Worm (Caenorhabditis elegans): ENCODE measurements around the gene F13D12.10.

Gene F13D12.10

ce11 chrII:11749490-11750172, 36.0 kb downstream of the F13D12.10 start (continued):
- peak; percentile 53 for TF ChIP-seq snpc-4 (tag; optimal IDR thresholded peaks at IDR 0.05)
- TF ChIP-seq rnt-1 (tag; optimal IDR thresholded peaks at IDR 0.05): peak; percentile 45
- TF ChIP-seq mep-1 (tag; optimal IDR thresholded peaks at IDR 0.05): peak; percentile 31
- no peak for TF ChIP-seq hlh-17 (GFP tag; optimal IDR thresholded peaks at IDR 0.05; ENCODE audit: borderline replicate concordance)
- TF ChIP-seq nhr-85 (tag): peak; percentile 82
- peak; percentile 73 to 80 for TF ChIP-seq lsy-2 (tag; optimal IDR thresholded peaks at IDR 0.05)
- TF ChIP-seq jun-1 (tag; optimal IDR thresholded peaks at IDR 0.05): peak; percentile 69
- TF ChIP-seq nhr-77 (tag; optimal IDR thresholded peaks at IDR 0.05): peak; percentile 89
- no peak for TF ChIP-seq ces-1 (GFP tag; optimal IDR thresholded peaks at IDR 0.05)
- no peak for TF ChIP-seq nhr-28 (tag; optimal IDR thresholded peaks at IDR 0.05)
- TF ChIP-seq pqm-1 (tag; optimal IDR thresholded peaks at IDR 0.05): no peak
- no peak for TF ChIP-seq unc-98 (GFP tag; IDR thresholded peaks at IDR 0.05)
- peak; percentile 47; the same call in 1 of the 2 replicates for TF ChIP-seq mab-9 (GFP tag; IDR thresholded peaks at IDR 0.05)
- peak; percentile 38 for TF ChIP-seq lin-15B (tag; optimal IDR thresholded peaks at IDR 0.05)
- peak; percentile 91 for TF ChIP-seq fkh-8 (tag; optimal IDR thresholded peaks at IDR 0.05)
- peak; percentile 86 for TF ChIP-seq tbx-2 (tag; optimal IDR thresholded peaks at IDR 0.05)
- TF ChIP-seq efl-1 (optimal IDR thresholded peaks at IDR 0.05): peak; percentile 64 to 80
- TF ChIP-seq efl-1 (GFP tag; optimal IDR thresholded peaks at IDR 0.05 in 1 of 2): peak; percentile 8 to 94
- TF ChIP-seq dsc-1 (tag; optimal IDR thresholded peaks at IDR 0.05): peak; percentile 70
- peak; percentile 19 for TF ChIP-seq fkh-4 (tag; optimal IDR thresholded peaks at IDR 0.05; ENCODE audit: borderline replicate concordance)
- peak; percentile 63; the same call in 1 of the 2 replicates for TF ChIP-seq ceh-88 (GFP tag; IDR thresholded peaks at IDR 0.05)
- TF ChIP-seq sup-37 (GFP tag; optimal IDR thresholded peaks at IDR 0.05): no peak
- no peak for TF ChIP-seq nhr-12 (tag; optimal IDR thresholded peaks at IDR 0.05)
- peak; percentile 38 for TF ChIP-seq blmp-1 (tag; optimal IDR thresholded peaks at IDR 0.05)
- peak; percentile 59 for TF ChIP-seq lin-13 (GFP tag; optimal IDR thresholded peaks at IDR 0.05)
- TF ChIP-seq sox-4 (tag; optimal IDR thresholded peaks at IDR 0.05): peak; percentile 30
- peak; percentile 49 to 64 for TF ChIP-seq egl-27 (tag; optimal IDR thresholded peaks at IDR 0.05)
- no peak for TF ChIP-seq unc-62 (GFP tag; optimal IDR thresholded peaks at IDR 0.05)
- no peak for TF ChIP-seq C04F5.9 (tag; optimal IDR thresholded peaks at IDR 0.05)
- TF ChIP-seq elt-3 (tag; optimal IDR thresholded peaks at IDR 0.05): peak in 1 of 6 experiments; percentile 13
- peak; percentile 75 for TF ChIP-seq C16A3.4 (tag; optimal IDR thresholded peaks at IDR 0.05)
- peak in 1 of 2 experiments; percentile 78 for TF ChIP-seq ztf-11 (tag; optimal IDR thresholded peaks at IDR 0.05)
- TF ChIP-seq hlh-4 (tag; optimal IDR thresholded peaks at IDR 0.05): no peak
- peak; percentile 93 for TF ChIP-seq unc-86 (tag; optimal IDR thresholded peaks at IDR 0.05)
- TF ChIP-seq zag-1 (tag; optimal IDR thresholded peaks at IDR 0.05): no peak
- TF ChIP-seq pag-3 (tag; optimal IDR thresholded peaks at IDR 0.05; ENCODE audit: borderline replicate concordance, insufficient read depth): no peak
- peak; percentile 56 for TF ChIP-seq ceh-8 (GFP tag; optimal IDR thresholded peaks at IDR 0.05)
- TF ChIP-seq irx-1 (tag; optimal IDR thresholded peaks at IDR 0.05): peak; percentile 86
- no peak for TF ChIP-seq ets-5 (GFP tag; IDR thresholded peaks at IDR 0.05)
- peak; percentile 25 for TF ChIP-seq F16B12.6 (tag; optimal IDR thresholded peaks at IDR 0.05)
- no peak for TF ChIP-seq nhr-237 (tag; optimal IDR thresholded peaks at IDR 0.05)
- no peak for TF ChIP-seq ceh-63 (GFP tag; optimal IDR thresholded peaks at IDR 0.05)
- peak; percentile 6 for TF ChIP-seq mef-2 (tag; optimal IDR thresholded peaks at IDR 0.05)
- TF ChIP-seq swsn-7 (tag; optimal IDR thresholded peaks at IDR 0.05): peak; percentile 94
- TF ChIP-seq snu-23 (GFP tag; optimal IDR thresholded peaks at IDR 0.05): peak; percentile 90
- no peak for TF ChIP-seq C34B4.2 (tag; optimal IDR thresholded peaks at IDR 0.05)
- TF ChIP-seq aly-2 (tag; optimal IDR thresholded peaks at IDR 0.05): peak; percentile 37
- peak; percentile 82 for TF ChIP-seq nhr-20 (tag; optimal IDR thresholded peaks at IDR 0.05)
- no peak for TF ChIP-seq vab-15 (tag; optimal IDR thresholded peaks at IDR 0.05)
- no peak for TF ChIP-seq alr-1 (tag; optimal IDR thresholded peaks at IDR 0.05; ENCODE audit: borderline replicate concordance)
- TF ChIP-seq sptf-1 (tag; optimal IDR thresholded peaks at IDR 0.05): no peak
- TF ChIP-seq egl-13 (tag; optimal IDR thresholded peaks at IDR 0.05): peak; percentile 78
